Fruit fly (Drosophila melanogaster) whole organism, embryonic: ENCODE data around the gene CG3078.

ENCODE experiments used
- Ada2b ChIP-seq: fragments of 200-800 bp; sonication (Bioruptor generic); IDR thresholded peaks from 2 replicates; pipeline ENCODE4 v1.3.6; 2022; ENCODE audit warnings: missing biosample characterization, missing genetic modification characterization
- Antp ChIP-seq: fragments of 200-800 bp; sonication (Bioruptor generic); optimal IDR thresholded peaks from 3 replicates; lab custom pipeline; 2016; ENCODE audit warnings: missing biosample characterization, missing genetic modification characterization
- Bteb2 ChIP-seq: fragments of 200-800 bp; sonication (Bioruptor generic); optimal IDR thresholded peaks from 2 replicates; lab custom pipeline; 2016; ENCODE audit warnings: missing biosample characterization, missing genetic modification characterization
- CG10147 ChIP-seq: fragments of 200-800 bp; sonication (Bioruptor generic); optimal IDR thresholded peaks from 2 replicates; lab custom pipeline; 2019; ENCODE audit warnings: missing biosample characterization, mild to moderate bottlenecking, missing genetic modification characterization, moderate library complexity
- CG10209 ChIP-seq: fragments of 200-800 bp; sonication (Bioruptor generic); optimal IDR thresholded peaks from 3 replicates; lab custom pipeline; 2017; ENCODE audit warnings: missing biosample characterization, mild to moderate bottlenecking, missing genetic modification characterization, missing genetic modification reagents
- CG10267 ChIP-seq: fragments of 200-800 bp; sonication (Bioruptor generic); optimal IDR thresholded peaks from 2 replicates; lab custom pipeline; 2018; ENCODE audit warnings: missing biosample characterization, mild to moderate bottlenecking, missing genetic modification characterization, moderate library complexity
- CG11085 ChIP-seq: fragments of 200-800 bp; sonication (Bioruptor generic); IDR thresholded peaks from 2 replicates; pipeline ENCODE4 v1.3.6; 2022; ENCODE audit warnings: missing biosample characterization, missing genetic modification characterization
- CG11247 ChIP-seq: fragments of 200-800 bp; sonication (Bioruptor generic); IDR thresholded peaks from 2 replicates; pipeline ENCODE4 v1.3.6; 2022; ENCODE audit warnings: missing biosample characterization, missing genetic modification characterization
- CG11695 ChIP-seq: fragments of 200-800 bp; sonication (Bioruptor generic); IDR thresholded peaks from 3 replicates; pipeline ENCODE4 v1.3.6; 2022; ENCODE audit warnings: missing biosample characterization, missing genetic modification characterization
- CG11723 ChIP-seq: fragments of 200-800 bp; sonication (Bioruptor generic); optimal IDR thresholded peaks from 2 replicates; lab custom pipeline; 2017; ENCODE audit warnings: missing biosample characterization, mild to moderate bottlenecking, missing genetic modification characterization
- CG14965 ChIP-seq: fragments of 200-800 bp; sonication (Bioruptor generic); optimal IDR thresholded peaks from 2 replicates; lab custom pipeline; 2016; ENCODE audit warnings: missing biosample characterization, missing genetic modification characterization, borderline replicate concordance
- CG15514 ChIP-seq: fragments of 200-800 bp; sonication (Bioruptor generic); optimal IDR thresholded peaks from 3 replicates; lab custom pipeline; 2017; ENCODE audit warnings: missing biosample characterization, missing genetic modification characterization, mild to moderate bottlenecking, moderate library complexity, missing genetic modification reagents
- CG1603 ChIP-seq: fragments of 200-800 bp; sonication (Bioruptor generic); optimal IDR thresholded peaks from 2 replicates; lab custom pipeline; 2019; ENCODE audit warnings: missing biosample characterization, mild to moderate bottlenecking, missing genetic modification characterization, moderate library complexity
- CG17328 ChIP-seq: fragments of 200-800 bp; sonication (Bioruptor generic); IDR thresholded peaks from 2 replicates; pipeline ENCODE4 v1.3.6; 2022; ENCODE audit warnings: missing biosample characterization, missing genetic modification characterization
- CG17568 ChIP-seq: fragments of 200-800 bp; sonication (Bioruptor generic); optimal IDR thresholded peaks from 2 replicates; lab custom pipeline; 2018; ENCODE audit warnings: missing biosample characterization, mild to moderate bottlenecking, missing genetic modification characterization, moderate library complexity
- CG17612 ChIP-seq: fragments of 200-800 bp; sonication (Bioruptor generic); IDR thresholded peaks from 2 replicates; pipeline ENCODE4 v1.3.6; 2022; ENCODE audit warnings: missing biosample characterization, missing genetic modification characterization
- CG17802 ChIP-seq: fragments of 200-800 bp; sonication (Bioruptor generic); optimal IDR thresholded peaks from 2 replicates; lab custom pipeline; 2018; ENCODE audit warnings: missing biosample characterization, mild to moderate bottlenecking, missing genetic modification characterization, moderate library complexity
- CG17912 ChIP-seq: fragments of 200-800 bp; sonication (Bioruptor generic); optimal IDR thresholded peaks from 2 replicates; lab custom pipeline; 2018; ENCODE audit warnings: missing biosample characterization, mild to moderate bottlenecking, missing genetic modification characterization
- CG31388 ChIP-seq: fragments of 200-800 bp; sonication (Bioruptor generic); optimal IDR thresholded peaks from 2 replicates; lab custom pipeline; 2016; ENCODE audit warnings: missing biosample characterization, missing genetic modification characterization
- CG31441 ChIP-seq: fragments of 200-800 bp; sonication (Bioruptor generic); IDR thresholded peaks from 2 replicates; pipeline ENCODE4 v1.3.6; 2022; ENCODE audit warnings: missing biosample characterization, missing genetic modification characterization
- CG34376 ChIP-seq: fragments of 200-800 bp; sonication (Bioruptor generic); optimal IDR thresholded peaks from 2 replicates; lab custom pipeline; 2018; ENCODE audit warnings: missing biosample characterization, mild to moderate bottlenecking, missing genetic modification characterization
- CG4360 ChIP-seq: fragments of 200-800 bp; sonication (Bioruptor generic); IDR thresholded peaks from 2 replicates; pipeline ENCODE4 v1.3.6; 2022; ENCODE audit warnings: missing biosample characterization, missing genetic modification characterization
- CG9932 ChIP-seq: fragments of 200-800 bp; sonication (Bioruptor generic); IDR thresholded peaks from 2 replicates; pipeline ENCODE4 v1.3.6; 2022; ENCODE audit warnings: missing biosample characterization, missing genetic modification characterization
- Dfd ChIP-seq, 2 experiments: fragments of >200 bp; optimal IDR thresholded peaks; 2 replicates each; lab custom pipeline; 2017; ENCODE audit warnings: missing biosample characterization in 2 of 2, missing genetic modification characterization in 2 of 2
- ERR ChIP-seq: fragments of 200-800 bp; sonication (Bioruptor generic); optimal IDR thresholded peaks from 2 replicates; lab custom pipeline; 2016; ENCODE audit warnings: missing biosample characterization, missing genetic modification characterization
- Elba2 ChIP-seq: fragments of 200-800 bp; sonication (Bioruptor generic); optimal IDR thresholded peaks from 3 replicates; lab custom pipeline; 2016; ENCODE audit warnings: missing biosample characterization, missing genetic modification characterization
- Jarid2 ChIP-seq: fragments of 200-800 bp; sonication (Bioruptor generic); optimal IDR thresholded peaks from 3 replicates; lab custom pipeline; 2017; ENCODE audit warnings: mild to moderate bottlenecking, missing biosample characterization, missing genetic modification reagents, missing genetic modification characterization
- Mes4 ChIP-seq: fragments of 200-800 bp; sonication (Bioruptor generic); optimal IDR thresholded peaks from 2 replicates; lab custom pipeline; 2016; ENCODE audit warnings: missing biosample characterization, missing genetic modification characterization
- Nf-YB ChIP-seq: fragments of 200-800 bp; sonication (Bioruptor generic); optimal IDR thresholded peaks from 3 replicates; lab custom pipeline; 2019; ENCODE audit warnings: missing biosample characterization, mild to moderate bottlenecking, missing genetic modification characterization, moderate library complexity
- Oli ChIP-seq: fragments of 200-800 bp; sonication (Bioruptor generic); optimal IDR thresholded peaks from 2 replicates; lab custom pipeline; 2018; ENCODE audit warnings: missing biosample characterization, mild to moderate bottlenecking, missing genetic modification characterization, moderate library complexity
- PHDP ChIP-seq: fragments of 200-800 bp; sonication (Bioruptor generic); optimal IDR thresholded peaks from 3 replicates; lab custom pipeline; 2018; ENCODE audit warnings: missing biosample characterization, mild to moderate bottlenecking, missing genetic modification characterization, moderate library complexity
- Ssrp ChIP-seq: fragments of 200-800 bp; sonication (Bioruptor generic); optimal IDR thresholded peaks from 2 replicates; lab custom pipeline; 2018; ENCODE audit warnings: missing biosample characterization, mild to moderate bottlenecking, missing genetic modification characterization, moderate library complexity
- al ChIP-seq: fragments of 200-800 bp; sonication (Bioruptor generic); IDR thresholded peaks from 2 replicates; pipeline ENCODE4 v1.3.6; 2022; ENCODE audit warnings: missing biosample characterization, missing genetic modification characterization
- bab2 ChIP-seq: fragments of 200-800 bp; sonication (Bioruptor generic); optimal IDR thresholded peaks from 2 replicates; lab custom pipeline; 2016; ENCODE audit warnings: missing biosample characterization, missing genetic modification characterization
- da ChIP-seq: fragments of 200-800 bp; sonication (Bioruptor generic); optimal IDR thresholded peaks from 2 replicates; lab custom pipeline; 2016; ENCODE audit warnings: missing biosample characterization, missing genetic modification characterization
- disco-r ChIP-seq: fragments of 200-800 bp; sonication (Bioruptor generic); optimal IDR thresholded peaks from 2 replicates; lab custom pipeline; 2016; ENCODE audit warnings: missing biosample characterization, missing genetic modification characterization
- fu2 ChIP-seq: fragments of 200-800 bp; sonication (Bioruptor generic); optimal IDR thresholded peaks from 2 replicates; lab custom pipeline; 2016; ENCODE audit warnings: missing biosample characterization, missing genetic modification characterization
- insv ChIP-seq, 2 experiments: fragments of 200-800 bp; sonication (Bioruptor generic); optimal IDR thresholded peaks; 3 replicates each; lab custom pipeline; 2016 to 2018; ENCODE audit warnings: missing biosample characterization in 2 of 2, missing genetic modification characterization in 2 of 2
- inv ChIP-seq: fragments of 200-800 bp; sonication (Bioruptor generic); IDR thresholded peaks from 2 replicates; pipeline ENCODE4 v1.3.6; 2022; ENCODE audit warnings: missing biosample characterization, missing genetic modification characterization; ENCODE audit not compliant: partially characterized antibody
- nau ChIP-seq: fragments of 200-800 bp; sonication (Bioruptor generic); optimal IDR thresholded peaks from 3 replicates; lab custom pipeline; 2017; ENCODE audit warnings: missing biosample characterization, mild to moderate bottlenecking, missing genetic modification characterization, missing genetic modification reagents
- nerfin-2 ChIP-seq: fragments of 200-800 bp; sonication (Bioruptor generic); IDR thresholded peaks from 2 replicates; pipeline ENCODE4 v1.3.6; 2022; ENCODE audit warnings: missing biosample characterization, missing genetic modification characterization; ENCODE audit not compliant: partially characterized antibody
- onecut ChIP-seq: fragments of 200-800 bp; sonication (Bioruptor generic); IDR thresholded peaks from 2 replicates; pipeline ENCODE4 v1.3.6; 2022; ENCODE audit warnings: missing biosample characterization, missing genetic modification characterization
- phol ChIP-seq: fragments of 200-800 bp; sonication (Bioruptor generic); optimal IDR thresholded peaks from 3 replicates; lab custom pipeline; 2018; ENCODE audit warnings: missing biosample characterization, mild to moderate bottlenecking, missing genetic modification characterization, moderate library complexity
- pita ChIP-seq: fragments of 200-800 bp; sonication (Bioruptor generic); optimal IDR thresholded peaks from 2 replicates; lab custom pipeline; 2017; ENCODE audit warnings: missing biosample characterization, mild to moderate bottlenecking, missing genetic modification characterization
- pros ChIP-seq: fragments of 200-800 bp; sonication (Bioruptor generic); optimal IDR thresholded peaks from 3 replicates; lab custom pipeline; 2019; ENCODE audit warnings: missing biosample characterization, mild to moderate bottlenecking, missing genetic modification characterization, moderate library complexity
- sima ChIP-seq: fragments of 200-800 bp; sonication (Bioruptor generic); optimal IDR thresholded peaks from 2 replicates; lab custom pipeline; 2016; ENCODE audit warnings: missing biosample characterization, missing genetic modification characterization
- stwl ChIP-seq: fragments of 200-800 bp; sonication (Bioruptor generic); optimal IDR thresholded peaks from 3 replicates; lab custom pipeline; 2018; ENCODE audit warnings: missing biosample characterization, mild to moderate bottlenecking, missing genetic modification characterization, moderate library complexity
- tll ChIP-seq, 2 experiments: fragments of 200-800 bp in 1 of 2; fragments of >200 bp in 1 of 2; sonication (Bioruptor generic) in 1 of 2; optimal IDR thresholded peaks; 2 replicates each; lab custom pipeline; 2017 to 2019; ENCODE audit warnings: missing biosample characterization in 2 of 2, missing genetic modification characterization in 2 of 2, mild to moderate bottlenecking in 1 of 2, moderate library complexity in 1 of 2
- vfl ChIP-seq: fragments of 200-800 bp; sonication (Bioruptor generic); optimal IDR thresholded peaks from 2 replicates; lab custom pipeline; 2016; ENCODE audit warnings: missing biosample characterization, missing genetic modification characterization

Gene CG3078

dm6 chrX:2222181-2222790 lies 37.4 kb downstream of the CG3078 start, which contains the start of gene Vinc (continued):
- peak; percentile 55 for TF ChIP-seq CG11723 (GFP tag; lab: Kevin White, UChicago)
- 0 out of 2 replicates have a peak, but pooled peaks have one; percentile 37 for TF ChIP-seq nerfin-2 (GFP tag; lab: Robert Waterston, UW)
- no peak for TF ChIP-seq CG17568 (GFP tag; lab: Kevin White, UChicago)
- TF ChIP-seq CG17802 (tag; lab: Kevin White, UChicago): peak; percentile 68
- peak; percentile 82 for TF ChIP-seq CG10267
- peak; percentile 33 for TF ChIP-seq fu2 (GFP tag; lab: Kevin White, UChicago)
- peak; percentile 51 for TF ChIP-seq CG14965 (GFP tag; lab: Kevin White, UChicago)
- peak; percentile 66 for TF ChIP-seq Bteb2
- TF ChIP-seq vfl: peak; percentile 63
- peak; percentile 38 for TF ChIP-seq disco-r
- no peak for TF ChIP-seq PHDP (tag; lab: Kevin White, UChicago)
- TF ChIP-seq CG1603 (tag; lab: Kevin White, UChicago): no peak
- TF ChIP-seq CG34376: peak; percentile 96
- TF ChIP-seq CG10147 (GFP tag; lab: Kevin White, UChicago): peak; percentile 91
- no peak for TF ChIP-seq tll (GFP tag; optimal IDR thresholded peaks at IDR 0.05; lab: Kevin White, UChicago)
- TF ChIP-seq CG17612 (GFP tag; lab: Robert Waterston, UW): no peak; the same call in 1 of the 2 replicates
- TF ChIP-seq CG4360 (GFP tag; lab: Robert Waterston, UW): no peak
- peak; percentile 87 for TF ChIP-seq phol (tag; lab: Kevin White, UChicago)
- TF ChIP-seq stwl: peak; percentile 13
- TF ChIP-seq CG11695 (GFP tag; lab: Robert Waterston, UW): peak; percentile 94
- peak; percentile 51 for TF ChIP-seq CG31388 (GFP tag; lab: Kevin White, UChicago)
- TF ChIP-seq Elba2 (GFP tag; lab: Kevin White, UChicago): no peak
- TF ChIP-seq pros (GFP tag; lab: Kevin White, UChicago): peak; percentile 81
- TF ChIP-seq Nf-YB: peak; percentile 62
- TF ChIP-seq CG11247 (GFP tag; lab: Robert Waterston, UW): peak; percentile 82
- TF ChIP-seq CG17328: peak; percentile 62
- TF ChIP-seq al: peak; percentile 66
- no peak for TF ChIP-seq nau (GFP tag; lab: Kevin White, UChicago)
- peak; percentile 47 for TF ChIP-seq bab2 (GFP tag; lab: Kevin White, UChicago)
- TF ChIP-seq Ssrp (tag; lab: Kevin White, UChicago): peak; percentile 54
- no peak for TF ChIP-seq Dfd (GFP tag; optimal IDR thresholded peaks at IDR 0.05; lab: Kevin White, UChicago)
- peak; percentile 86 for TF ChIP-seq CG31441 (GFP tag; lab: Robert Waterston, UW)
- peak; percentile 78 for TF ChIP-seq ERR (GFP tag; lab: Kevin White, UChicago)
- peak; percentile 90 for TF ChIP-seq CG9932 (GFP tag; lab: Robert Waterston, UW)
- TF ChIP-seq CG10209: peak; percentile 89
- TF ChIP-seq Jarid2 (GFP tag; lab: Kevin White, UChicago): peak; percentile 86
- peak; percentile 77 for TF ChIP-seq Ada2b (GFP tag; lab: Robert Waterston, UW)
- TF ChIP-seq pita (GFP tag; lab: Kevin White, UChicago): no peak
- peak; percentile 82 for TF ChIP-seq onecut (GFP tag; lab: Robert Waterston, UW)
- no peak for TF ChIP-seq inv (GFP tag; lab: Robert Waterston, UW)
- no peak for TF ChIP-seq da (GFP tag; lab: Kevin White, UChicago)
- TF ChIP-seq CG17912: peak; percentile 56
- TF ChIP-seq CG11085 (GFP tag; lab: Robert Waterston, UW): peak; percentile 60; the same call in 1 of the 2 replicates
- TF ChIP-seq CG15514 (GFP tag; lab: Kevin White, UChicago): peak; percentile 86
- peak; percentile 81 for TF ChIP-seq Oli (tag; lab: Kevin White, UChicago)
- TF ChIP-seq Antp: peak; percentile 91
- peak; percentile 41 for TF ChIP-seq Mes4 (GFP tag; lab: Kevin White, UChicago)
- peak; percentile 3 for TF ChIP-seq sima (GFP tag; lab: Kevin White, UChicago)
- TF ChIP-seq insv (GFP tag; optimal IDR thresholded peaks at IDR 0.05; lab: Kevin White, UChicago): no peak
